Fruit fly (Drosophila melanogaster): ENCODE data around the gene CG14322.
A peak's percentile ranks its signal among the peaks of the same experiment; 100 is the strongest.

Gene CG14322

dm6 chr3R:17703691-17704537, 56.4 kb downstream of the CG14322 start (continued):
- TF ChIP-seq CrebB (tag; optimal IDR thresholded peaks at IDR 0.05) (peak; percentile 97), dmrt99B (tag; optimal IDR thresholded peaks at IDR 0.05) (peak; percentile 99), Six4 (GFP tag; optimal IDR thresholded peaks at IDR 0.05) (peak; percentile 99), CG11560 (tag; IDR thresholded peaks at IDR 0.05) (peak; percentile 93), CG6765 (GFP tag; optimal IDR thresholded peaks at IDR 0.05) (peak; percentile 95), Atf3 (GFP tag; optimal IDR thresholded peaks at IDR 0.05) (peak; percentile 99), CG4404 (GFP tag; IDR thresholded peaks at IDR 0.05) (peak; percentile 95), crp (GFP tag; optimal IDR thresholded peaks at IDR 0.05) (peak in 1 of 2 experiments; percentile 73), CG5953 (GFP tag; IDR thresholded peaks at IDR 0.05) (peak; percentile 98), CG1233 (GFP tag; optimal IDR thresholded peaks at IDR 0.05) (peak; percentile 98), pan (optimal IDR thresholded peaks at IDR 0.05) (no peak), pan (GFP tag; optimal IDR thresholded peaks at IDR 0.05 in 1 of 2, IDR thresholded peaks at IDR 0.05 in 1 of 2) (peak in 1 of 2 experiments; percentile 99), pb (GFP tag; optimal IDR thresholded peaks at IDR 0.05) (peak; percentile 99), CoRest (tag; optimal IDR thresholded peaks at IDR 0.05) (peak; percentile 99), Atf6 (GFP tag; IDR thresholded peaks at IDR 0.05) (peak; percentile 99), CG9797 (GFP tag; optimal IDR thresholded peaks at IDR 0.05) (peak; percentile 59), trh (GFP tag; optimal IDR thresholded peaks at IDR 0.05) (peak; percentile 99), CG7271 (tag; optimal IDR thresholded peaks at IDR 0.05) (peak; percentile 91), CG17385 (GFP tag; optimal IDR thresholded peaks at IDR 0.05) (peak; percentile 98), CG10321 (GFP tag; IDR thresholded peaks at IDR 0.05) (peak; percentile 88), CG3995 (GFP tag; optimal IDR thresholded peaks at IDR 0.05) (peak; percentile 82), CG13123 (GFP tag; optimal IDR thresholded peaks at IDR 0.05) (peak; percentile 98), CG1603 (tag; optimal IDR thresholded peaks at IDR 0.05) (peak; percentile 98), Fer3 (tag; optimal IDR thresholded peaks at IDR 0.05) (peak; percentile 99), peb (GFP tag; IDR thresholded peaks at IDR 0.05) (peak; percentile 99), row (GFP tag; IDR thresholded peaks at IDR 0.05) (peak; percentile 99), CG6813 (GFP tag; optimal IDR thresholded peaks at IDR 0.05) (peak; percentile 98), Fer2 (tag; optimal IDR thresholded peaks at IDR 0.05) (peak; percentile 87), CG30403 (GFP tag; optimal IDR thresholded peaks at IDR 0.05) (peak; percentile 100), scrt (GFP tag; optimal IDR thresholded peaks at IDR 0.05) (peak; percentile 96), Gug (GFP tag; IDR thresholded peaks at IDR 0.05) (peak; percentile 99), CG3281 (GFP tag; optimal IDR thresholded peaks at IDR 0.05) (peak; percentile 98), cwo (GFP tag; optimal IDR thresholded peaks at IDR 0.05) (peak; percentile 97), ato (GFP tag; IDR thresholded peaks at IDR 0.05; ENCODE audit: partially characterized antibody) (no peak), Opbp (GFP tag; IDR thresholded peaks at IDR 0.05; ENCODE audit: partially characterized antibody) (0 out of 3 replicates have a peak, but pooled peaks have one; percentile 31), pfk (GFP tag; optimal IDR thresholded peaks at IDR 0.05) (peak; percentile 89), Ssrp (tag; optimal IDR thresholded peaks at IDR 0.05) (peak; percentile 98), CG9215 (GFP tag; IDR thresholded peaks at IDR 0.05) (peak; percentile 97), CG11696 (GFP tag; IDR thresholded peaks at IDR 0.05) (peak; percentile 97), CG33213 (GFP tag; optimal IDR thresholded peaks at IDR 0.05) (peak; percentile 99), hbn (GFP tag; IDR thresholded peaks at IDR 0.05; ENCODE audit: partially characterized antibody) (no peak), dan (GFP tag; IDR thresholded peaks at IDR 0.05) (peak; percentile 93), ap (GFP tag; IDR thresholded peaks at IDR 0.05) (peak; percentile 99), wor (GFP tag; IDR thresholded peaks at IDR 0.05) (peak; percentile 98), pnt (GFP tag; optimal IDR thresholded peaks at IDR 0.05) (peak; percentile 99), D (optimal IDR thresholded peaks at IDR 0.05) (no peak), D (GFP tag; optimal IDR thresholded peaks at IDR 0.05) (peak; percentile 99), tap (tag; optimal IDR thresholded peaks at IDR 0.05) (peak; percentile 98), lmd (GFP tag; IDR thresholded peaks at IDR 0.05) (peak; percentile 99)
